Worm (Caenorhabditis elegans) whole organism, late embryonic: ENCODE results near the gene T02B11.4.

Experiments used
- F13H6.1 ChIP-seq: sonication (generic microtip); optimal IDR thresholded peaks from 2 replicates; lab custom pipeline; 2016; ENCODE audit warnings: missing genetic modification characterization, missing compliant biosample characterization
- T23F11.4 ChIP-seq: fragments of 200-800 bp; sonication (Bioruptor generic); optimal IDR thresholded peaks from 2 replicates; lab custom pipeline; 2018; ENCODE audit warnings: mild to moderate bottlenecking, missing genetic modification characterization, missing compliant biosample characterization
- ama-1 ChIP-seq: fragments of 150-350 bp; optimal IDR thresholded peaks from 2 replicates; lab custom pipeline; 2014
- ceh-14 ChIP-seq: sonication (generic microtip); optimal IDR thresholded peaks from 2 replicates; lab custom pipeline; 2016; ENCODE audit warnings: missing genotype, missing genetic modification characterization, missing compliant biosample characterization
- ceh-18 ChIP-seq: sonication (generic microtip); optimal IDR thresholded peaks from 2 replicates; lab custom pipeline; 2016; ENCODE audit warnings: missing genetic modification characterization, missing compliant biosample characterization
- ceh-22 ChIP-seq: sonication (generic microtip); optimal IDR thresholded peaks from 2 replicates; lab custom pipeline; 2017; ENCODE audit warnings: missing biosample characterization, missing genetic modification characterization
- ceh-24 ChIP-seq: sonication (generic microtip); optimal IDR thresholded peaks from 2 replicates; lab custom pipeline; 2016; ENCODE audit warnings: mild to moderate bottlenecking, missing genetic modification characterization, missing compliant biosample characterization
- ceh-31 ChIP-seq: sonication (generic microtip); optimal IDR thresholded peaks from 2 replicates; lab custom pipeline; 2016; ENCODE audit warnings: missing genetic modification characterization, missing compliant biosample characterization
- ceh-45 ChIP-seq: fragments of 200-800 bp; sonication (Bioruptor generic); IDR thresholded peaks from 2 replicates; pipeline ENCODE4 v1.3.6; 2022; ENCODE audit warnings: missing genetic modification reagents, missing genetic modification characterization, missing compliant biosample characterization
- ceh-48 ChIP-seq: sonication (generic microtip); optimal IDR thresholded peaks from 2 replicates; lab custom pipeline; 2016; ENCODE audit warnings: missing genetic modification characterization, inconsistent platforms, missing compliant biosample characterization
- dve-1 ChIP-seq: sonication (generic microtip); optimal IDR thresholded peaks from 2 replicates; lab custom pipeline; 2017; ENCODE audit warnings: antibody characterized with exemption, mild to moderate bottlenecking, missing genetic modification characterization, missing compliant biosample characterization
- ets-4 ChIP-seq: sonication (generic microtip); optimal IDR thresholded peaks from 2 replicates; lab custom pipeline; 2016; ENCODE audit warnings: missing genetic modification characterization, missing compliant biosample characterization
- fkh-10 ChIP-seq: fragments of 150-350 bp; optimal IDR thresholded peaks from 2 replicates; lab custom pipeline; 2014; ENCODE audit warnings: missing biosample characterization, missing genetic modification reagents, missing genetic modification characterization
- fkh-6 ChIP-seq: sonication (generic microtip); optimal IDR thresholded peaks from 2 replicates; lab custom pipeline; 2016; ENCODE audit warnings: missing genetic modification characterization, missing compliant biosample characterization
- gmeb-2 ChIP-seq: sonication (generic microtip); optimal IDR thresholded peaks from 2 replicates; lab custom pipeline; 2016; ENCODE audit warnings: missing genetic modification characterization, inconsistent platforms, missing compliant biosample characterization
- hlh-30 ChIP-seq: sonication (generic microtip); optimal IDR thresholded peaks from 2 replicates; lab custom pipeline; 2017; ENCODE audit warnings: antibody characterized with exemption, missing genetic modification characterization, missing compliant biosample characterization; ENCODE audit not compliant: insufficient read depth
- hlh-8 ChIP-seq: sonication (generic microtip); optimal IDR thresholded peaks from 2 replicates; lab custom pipeline; 2016; ENCODE audit warnings: missing genotype, missing genetic modification characterization, missing compliant biosample characterization
- lim-6 ChIP-seq: sonication (generic microtip); optimal IDR thresholded peaks from 2 replicates; lab custom pipeline; 2016; ENCODE audit warnings: missing genetic modification characterization, missing compliant biosample characterization
- lin-11 ChIP-seq: fragments of 200-800 bp; sonication (Bioruptor generic); optimal IDR thresholded peaks from 2 replicates; lab custom pipeline; 2018; ENCODE audit warnings: mild to moderate bottlenecking, missing genetic modification characterization, missing compliant biosample characterization
- mec-3 ChIP-seq: sonication (generic microtip); optimal IDR thresholded peaks from 2 replicates; lab custom pipeline; 2016; ENCODE audit warnings: borderline replicate concordance, missing genetic modification characterization, missing compliant biosample characterization
- nfya-1 ChIP-seq: sonication (generic microtip); optimal IDR thresholded peaks from 2 replicates; lab custom pipeline; 2017; ENCODE audit warnings: missing genetic modification characterization, mild to moderate bottlenecking, missing compliant biosample characterization, antibody characterized with exemption, moderate library complexity
- nhr-11 ChIP-seq: fragments of 150-350 bp; optimal IDR thresholded peaks from 2 replicates; lab custom pipeline; 2014; ENCODE audit warnings: missing biosample characterization, missing genetic modification characterization
- nhr-232 ChIP-seq: sonication (generic microtip); optimal IDR thresholded peaks from 2 replicates; lab custom pipeline; 2016; ENCODE audit warnings: missing genetic modification characterization, missing compliant biosample characterization
- npax-4 ChIP-seq: sonication (generic microtip); optimal IDR thresholded peaks from 2 replicates; lab custom pipeline; 2016; ENCODE audit warnings: missing genetic modification characterization, missing compliant biosample characterization
- odd-2 ChIP-seq: sonication (generic microtip); optimal IDR thresholded peaks from 2 replicates; lab custom pipeline; 2017; ENCODE audit warnings: antibody characterized with exemption, mild to moderate bottlenecking, missing genetic modification characterization, missing compliant biosample characterization
- pros-1 ChIP-seq: fragments of 150-350 bp; optimal IDR thresholded peaks from 2 replicates; lab custom pipeline; 2014; ENCODE audit warnings: missing biosample characterization, missing genetic modification reagents, missing genetic modification characterization
- ref-2 ChIP-seq: sonication (generic microtip); optimal IDR thresholded peaks from 2 replicates; lab custom pipeline; 2016; ENCODE audit warnings: missing genetic modification characterization, missing compliant biosample characterization
- rnt-1 ChIP-seq: sonication (generic microtip); optimal IDR thresholded peaks from 2 replicates; lab custom pipeline; 2016; ENCODE audit warnings: missing genetic modification characterization, missing compliant biosample characterization
- sdc-2 ChIP-seq: sonication (generic microtip); optimal IDR thresholded peaks from 2 replicates; lab custom pipeline; 2016; ENCODE audit warnings: missing genotype, missing genetic modification characterization, missing compliant biosample characterization
- sox-2 ChIP-seq: fragments of 200-800 bp; sonication (Bioruptor generic); IDR thresholded peaks from 2 replicates; pipeline ENCODE4 v1.3.6; 2022; ENCODE audit warnings: missing genetic modification reagents, missing genetic modification characterization, missing compliant biosample characterization
- sox-4 ChIP-seq: sonication (generic microtip); optimal IDR thresholded peaks from 2 replicates; lab custom pipeline; 2017; ENCODE audit warnings: mild to moderate bottlenecking, missing genetic modification characterization, inconsistent platforms, missing compliant biosample characterization
- tbx-2 ChIP-seq: sonication (generic microtip); optimal IDR thresholded peaks from 2 replicates; lab custom pipeline; 2016; ENCODE audit warnings: missing genetic modification characterization, missing compliant biosample characterization
- unc-3 ChIP-seq, 2 experiments: fragments of 200-800 bp in 1 of 2; sonication (Bioruptor generic) in 1 of 2; sonication (generic microtip) in 1 of 2; conservative IDR thresholded peaks in 1 of 2; optimal IDR thresholded peaks in 1 of 2; 2 replicates each; pipeline versions ENCODE4 v1.3.6 to Lab custom; 2016 to 2022; ENCODE audit warnings: missing compliant biosample characterization in 2 of 2, missing genetic modification characterization in 2 of 2, missing genetic modification reagents in 1 of 2
- unc-55 ChIP-seq: sonication (generic microtip); optimal IDR thresholded peaks from 2 replicates; lab custom pipeline; 2017; ENCODE audit warnings: missing biosample characterization, missing genetic modification reagents, missing genetic modification characterization
- zip-5 ChIP-seq: sonication (generic microtip); optimal IDR thresholded peaks from 2 replicates; lab custom pipeline; 2016; ENCODE audit warnings: missing genetic modification characterization, missing compliant biosample characterization
- ztf-16 ChIP-seq: sonication (generic microtip); optimal IDR thresholded peaks from 2 replicates; lab custom pipeline; 2017; ENCODE audit warnings: missing genetic modification characterization, missing compliant biosample characterization

Gene T02B11.4

ce11 chrV:904232-904983 is 33.5 kb upstream of the T02B11.4 start, which contains the start of gene trm-2A:
Gene trm-2A (plus strand): TSS chrV:904963.
- TF ChIP-seq zip-5 (tag; lab: Kevin White, UChicago) (no peak), lim-6 (tag; lab: Kevin White, UChicago) (no peak), odd-2 (tag; lab: Kevin White, UChicago) (no peak), ets-4 (tag; lab: Kevin White, UChicago) (no peak), fkh-10 (GFP tag; lab: Kevin White, UChicago) (no peak), ref-2 (tag; lab: Kevin White, UChicago) (no peak), nhr-232 (tag; lab: Kevin White, UChicago) (no peak), nhr-11 (tag; lab: Kevin White, UChicago) (no peak), sox-4 (tag; lab: Kevin White, UChicago) (no peak), F13H6.1 (tag; lab: Kevin White, UChicago) (no peak), ceh-31 (peak; percentile 15), nfya-1 (tag; lab: Kevin White, UChicago) (peak; percentile 24), hlh-30 (tag; lab: Kevin White, UChicago) (no peak), lin-11 (tag; lab: Kevin White, UChicago) (no peak), ceh-48 (no peak), tbx-2 (tag; lab: Kevin White, UChicago) (peak; percentile 26), unc-55 (no peak), hlh-8 (tag; lab: Kevin White, UChicago) (no peak), ztf-16 (no peak), ama-1 (lab: Kevin White, UChicago) (no peak), dve-1 (no peak)

DNA sequence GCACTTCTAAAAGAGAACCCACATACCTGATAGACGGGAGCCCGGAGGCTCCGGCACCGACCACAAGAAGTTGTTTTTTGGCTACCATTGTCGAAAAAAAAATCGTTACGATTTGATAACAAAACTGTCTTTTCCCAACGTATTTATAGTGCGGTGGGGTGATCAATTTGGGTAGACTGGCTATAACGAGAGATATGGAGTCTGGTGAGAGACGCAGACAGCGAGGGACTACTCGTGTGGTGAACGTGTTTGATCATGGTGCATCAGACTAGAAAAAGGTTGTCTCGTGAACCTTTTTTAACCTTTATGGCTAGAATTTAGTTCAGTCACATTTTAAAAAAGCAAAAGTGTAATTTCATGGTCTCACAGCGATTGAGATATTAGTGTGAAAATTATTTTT is 32.5 kb upstream of the T02B11.4 start, which contains the start of gene fmo-5:
Gene fmo-5, minus strand, starts transcription at position 206 of the 400 bp plus-strand sequence.
- TF ChIP-seq hlh-30 (tag; lab: Kevin White, UChicago) (peak; percentile 36), ceh-22 (tag; lab: Kevin White, UChicago) (no peak)

- TF ChIP-seq ceh-48 (no peak), unc-3 (GFP tag; conservative IDR thresholded peaks at IDR 0.05; lab: Robert Waterston, UW) (no peak), unc-3 (tag; optimal IDR thresholded peaks at IDR 0.05; lab: Kevin White, UChicago) (no peak), rnt-1 (tag; lab: Kevin White, UChicago) (no peak), lim-6 (tag; lab: Kevin White, UChicago) (no peak), ceh-18 (tag; lab: Kevin White, UChicago) (no peak), sdc-2 (tag; lab: Kevin White, UChicago) (no peak), ceh-14 (tag; lab: Kevin White, UChicago) (no peak), ceh-24 (tag; lab: Kevin White, UChicago) (no peak), T23F11.4 (GFP tag; lab: Kevin White, UChicago) (no peak), gmeb-2 (tag; lab: Kevin White, UChicago) (no peak), sox-2 (GFP tag; lab: Robert Waterston, UW) (no peak), ceh-45 (GFP tag; lab: Robert Waterston, UW) (no peak), mec-3 (tag; lab: Kevin White, UChicago) (no peak), fkh-6 (tag; lab: Kevin White, UChicago) (no peak), nfya-1 (tag; lab: Kevin White, UChicago) (no peak), npax-4 (tag; lab: Kevin White, UChicago) (no peak), pros-1 (tag; lab: Kevin White, UChicago) (no peak), ref-2 (tag; lab: Kevin White, UChicago) (no peak), ceh-31 (no peak)
- TF ChIP-seq, all 69 proteins: peak for 0
These were observed 28.2 kb upstream of the T02B11.4 start, which contains the start of gene nas-32 for ce11 chrV:899087-899486. Gene nas-32 (minus strand): TSS chrV:899187.
